Worm (Caenorhabditis elegans) whole organism, L2 larva: ENCODE measurements around the gene C15F1.2.
A peak's percentile ranks its signal among the peaks of the same experiment; 100 is the strongest.

Source experiments
- ceh-16 ChIP-seq: fragments of 150-350 bp; optimal IDR thresholded peaks from 2 replicates; lab custom pipeline; 2014; ENCODE audit warnings: missing biosample characterization, missing genetic modification characterization
- ceh-82 ChIP-seq: fragments of 150-350 bp; optimal IDR thresholded peaks from 2 replicates; lab custom pipeline; 2014; ENCODE audit warnings: missing biosample characterization, missing genetic modification characterization
- egl-27 ChIP-seq: sonication (generic microtip); optimal IDR thresholded peaks from 3 replicates; lab custom pipeline; 2017; ENCODE audit warnings: missing biosample characterization, missing genetic modification reagents, missing genetic modification characterization
- elt-3 ChIP-seq: sonication (generic microtip); optimal IDR thresholded peaks from 2 replicates; lab custom pipeline; 2017; ENCODE audit warnings: missing biosample characterization, missing genetic modification characterization
- nhr-21 ChIP-seq: fragments of 150-350 bp; optimal IDR thresholded peaks from 2 replicates; lab custom pipeline; 2014; ENCODE audit warnings: missing biosample characterization, missing genetic modification characterization
- ztf-11 ChIP-seq: sonication (generic microtip); optimal IDR thresholded peaks from 2 replicates; lab custom pipeline; 2017; ENCODE audit warnings: missing biosample characterization, missing genetic modification characterization

- TF ChIP-seq ceh-82 (tag; lab: Kevin White, UChicago) (peak; percentile 14), elt-3 (tag; lab: Kevin White, UChicago) (no peak), egl-27 (tag; lab: Kevin White, UChicago) (peak; percentile 61), ceh-16 (tag; lab: Kevin White, UChicago) (peak; percentile 38), nhr-21 (tag; lab: Kevin White, UChicago) (peak; percentile 77), ztf-11 (tag; lab: Kevin White, UChicago) (no peak)
Measured at ce11 chrII:6968191-6968675, 11.5 kb upstream of the C15F1.2 start.
